Worm (Caenorhabditis elegans) whole organism, early embryonic: ENCODE results near the gene sqv-8.

ENCODE experiments used
- aly-1 ChIP-seq: sonication (generic microtip); optimal IDR thresholded peaks from 2 replicates; lab custom pipeline; 2016; ENCODE audit warnings: missing genetic modification characterization, missing compliant biosample characterization
- ceh-13 ChIP-seq: fragments of 200-800 bp; sonication (Bioruptor generic); optimal IDR thresholded peaks from 2 replicates; lab custom pipeline; 2018; ENCODE audit warnings: mild to moderate bottlenecking, missing genetic modification characterization, missing compliant biosample characterization
- flt-1 ChIP-seq: fragments of 200-800 bp; sonication (Bioruptor generic); IDR thresholded peaks from 2 replicates; pipeline ENCODE4 v1.3.6; 2022; ENCODE audit warnings: missing genetic modification characterization, missing compliant biosample characterization
- tbx-11 ChIP-seq: fragments of 200-800 bp; sonication (Bioruptor generic); IDR thresholded peaks from 2 replicates; pipeline ENCODE4 v1.3.6; 2022; ENCODE audit warnings: missing genetic modification characterization, missing compliant biosample characterization
- tra-4 ChIP-seq: sonication (generic microtip); optimal IDR thresholded peaks from 2 replicates; lab custom pipeline; 2017; ENCODE audit warnings: missing genetic modification characterization, missing compliant biosample characterization

ce11 chrII:9660379-9660778 lies 13.6 kb downstream of the sqv-8 start, which contains the start of gene ZK1320.3:
- TF ChIP-seq flt-1 (GFP tag; lab: Robert Waterston, UW) (no peak), ceh-13 (GFP tag; lab: Kevin White, UChicago) (no peak), tbx-11 (GFP tag; lab: Robert Waterston, UW) (no peak), aly-1 (tag; lab: Kevin White, UChicago) (no peak), tra-4 (tag; lab: Kevin White, UChicago) (no peak)
